Worm (Caenorhabditis elegans): ENCODE data around the gene srh-201.

DNA sequence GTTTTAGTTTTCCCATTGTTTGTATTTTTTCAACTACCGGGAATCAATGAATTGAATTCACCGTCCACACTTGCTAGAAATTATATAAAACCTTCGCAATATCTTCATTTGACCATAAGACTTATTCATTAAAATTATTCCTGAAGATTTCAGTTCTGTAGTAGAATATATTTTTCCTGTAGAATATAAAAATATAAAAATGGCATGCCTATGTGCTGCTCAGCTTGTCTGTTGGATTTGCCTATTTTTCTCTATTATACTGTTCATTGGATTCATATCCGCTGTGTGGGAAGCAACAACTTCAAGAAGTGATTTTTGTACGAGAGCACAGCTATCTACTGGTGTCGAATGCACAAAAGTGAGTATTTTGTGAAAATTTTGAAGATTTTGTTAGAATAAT lies 22.0 kb downstream of the srh-201 start, which contains the start of gene F59E11.6:
- TF ChIP-seq med-1 (GFP tag; optimal IDR thresholded peaks at IDR 0.05; ENCODE audit: insufficient read depth) (no peak), ztf-23 (GFP tag; IDR thresholded peaks at IDR 0.05) (no peak)

All from whole organism, midembryonic.